Fruit fly (Drosophila melanogaster): ENCODE data around the gene CNMa.

CNMa gene

dm6 chr3L:1855491-1855890 is at the start of gene CNMa:
CNMa (minus strand) TSS chr3L:1855591.
- TF ChIP-seq Dll (optimal IDR thresholded peaks at IDR 0.05) (no peak), pan (optimal IDR thresholded peaks at IDR 0.05) (no peak), psq (optimal IDR thresholded peaks at IDR 0.05) (no peak), usp (GFP tag; optimal IDR thresholded peaks at IDR 0.05) (no peak), CG8478 (optimal IDR thresholded peaks at IDR 0.05) (no peak), EcR (GFP tag; optimal IDR thresholded peaks at IDR 0.05) (no peak)

dm6 chr3L:1904440-1904839 is 49.0 kb upstream of the CNMa start:
- TF ChIP-seq CG8478 (optimal IDR thresholded peaks at IDR 0.05) (no peak), psq (optimal IDR thresholded peaks at IDR 0.05) (no peak), pan (optimal IDR thresholded peaks at IDR 0.05) (no peak), EcR (GFP tag; optimal IDR thresholded peaks at IDR 0.05) (no peak), Dll (optimal IDR thresholded peaks at IDR 0.05) (no peak), usp (GFP tag; optimal IDR thresholded peaks at IDR 0.05) (no peak)

dm6 chr3L:1900633-1901032 is 45.2 kb upstream of the CNMa start:
- TF ChIP-seq pan (optimal IDR thresholded peaks at IDR 0.05) (no peak), Dll (optimal IDR thresholded peaks at IDR 0.05) (no peak), EcR (GFP tag; optimal IDR thresholded peaks at IDR 0.05) (no peak), psq (optimal IDR thresholded peaks at IDR 0.05) (no peak), CG8478 (optimal IDR thresholded peaks at IDR 0.05) (no peak), usp (GFP tag; optimal IDR thresholded peaks at IDR 0.05) (no peak)

- TF ChIP-seq Dll (optimal IDR thresholded peaks at IDR 0.05) (peak; percentile 13), CG8478 (optimal IDR thresholded peaks at IDR 0.05) (no peak)
These were observed 44.2 kb upstream of the CNMa start for dm6 chr3L:1899616-1900015.

- TF ChIP-seq CG8478 (optimal IDR thresholded peaks at IDR 0.05) = no peak
These were observed 42.3 kb upstream of the CNMa start for dm6 chr3L:1897709-1898108.

dm6 chr3L:1891914-1892313 is 36.5 kb upstream of the CNMa start:
- TF ChIP-seq Dll (optimal IDR thresholded peaks at IDR 0.05) (no peak), EcR (GFP tag; optimal IDR thresholded peaks at IDR 0.05) (no peak), psq (optimal IDR thresholded peaks at IDR 0.05) (no peak), usp (GFP tag; optimal IDR thresholded peaks at IDR 0.05) (no peak), CG8478 (optimal IDR thresholded peaks at IDR 0.05) (no peak), pan (optimal IDR thresholded peaks at IDR 0.05) (no peak)

dm6 chr3L:1890941-1891340 is 35.5 kb upstream of the CNMa start:
- no peak for TF ChIP-seq Dll (optimal IDR thresholded peaks at IDR 0.05)
- peak; percentile 36 for TF ChIP-seq CG8478 (optimal IDR thresholded peaks at IDR 0.05)

- no peak for TF ChIP-seq EcR (GFP tag; optimal IDR thresholded peaks at IDR 0.05)
- TF ChIP-seq Dll (optimal IDR thresholded peaks at IDR 0.05) = no peak
- TF ChIP-seq usp (GFP tag; optimal IDR thresholded peaks at IDR 0.05) = no peak
- no peak for TF ChIP-seq pan (optimal IDR thresholded peaks at IDR 0.05)
- TF ChIP-seq psq (optimal IDR thresholded peaks at IDR 0.05) = no peak
- TF ChIP-seq CG8478 (optimal IDR thresholded peaks at IDR 0.05) = no peak
These were observed 32.6 kb upstream of the CNMa start for dm6 chr3L:1887929-1888529.

- TF ChIP-seq usp (GFP tag; optimal IDR thresholded peaks at IDR 0.05) (no peak), Dll (optimal IDR thresholded peaks at IDR 0.05) (no peak), CG8478 (optimal IDR thresholded peaks at IDR 0.05) (no peak)
These were observed 30.7 kb upstream of the CNMa start for dm6 chr3L:1886125-1886544.

dm6 chr3L:1885436-1885835 is 30.0 kb upstream of the CNMa start, which contains the start of gene Tmhs:
Tmhs (plus strand) TSS chr3L:1885657.
- TF ChIP-seq usp (GFP tag; optimal IDR thresholded peaks at IDR 0.05) (no peak), pan (optimal IDR thresholded peaks at IDR 0.05) (no peak), psq (optimal IDR thresholded peaks at IDR 0.05) (no peak), Dll (optimal IDR thresholded peaks at IDR 0.05) (no peak), EcR (GFP tag; optimal IDR thresholded peaks at IDR 0.05) (no peak), CG8478 (optimal IDR thresholded peaks at IDR 0.05) (no peak)

- TF ChIP-seq Dll (optimal IDR thresholded peaks at IDR 0.05) (no peak), psq (optimal IDR thresholded peaks at IDR 0.05) (no peak), CG8478 (optimal IDR thresholded peaks at IDR 0.05) (no peak), EcR (GFP tag; optimal IDR thresholded peaks at IDR 0.05) (no peak), usp (GFP tag; optimal IDR thresholded peaks at IDR 0.05) (no peak), pan (optimal IDR thresholded peaks at IDR 0.05) (no peak)
These were observed 29.3 kb upstream of the CNMa start, which contains the start of gene Aprt for dm6 chr3L:1884652-1885051. Aprt (minus strand) TSS chr3L:1885019.

dm6 chr3L:1882868-1883554 is 27.6 kb upstream of the CNMa start, which contains the start of gene CG13937:
CG13937 (minus strand) TSS chr3L:1883041.
- no peak for TF ChIP-seq EcR (GFP tag; optimal IDR thresholded peaks at IDR 0.05)
- no peak for TF ChIP-seq usp (GFP tag; optimal IDR thresholded peaks at IDR 0.05)
- no peak for TF ChIP-seq Dll (optimal IDR thresholded peaks at IDR 0.05)

dm6 chr3L:1881919-1882318 is 26.5 kb upstream of the CNMa start:
- TF ChIP-seq Dll (optimal IDR thresholded peaks at IDR 0.05) (no peak), pan (optimal IDR thresholded peaks at IDR 0.05) (no peak), CG8478 (optimal IDR thresholded peaks at IDR 0.05) (no peak), usp (GFP tag; optimal IDR thresholded peaks at IDR 0.05) (no peak)

Data from whole organism.